Fruit fly (Drosophila melanogaster): ENCODE results near the gene CG14260.

Gene CG14260

dm6 chr3R:27229368-27229767 lies 35.9 kb upstream of the CG14260 start, which contains the start of gene CG42814:
TSS of gene CG42814 (minus strand) at chr3R:27229468.
- TF ChIP-seq HLH4C (GFP tag; IDR thresholded peaks at IDR 0.05; ENCODE audit: partially characterized antibody) (no peak), gsb-n (tag; optimal IDR thresholded peaks at IDR 0.05) (no peak), CG7372 (GFP tag; IDR thresholded peaks at IDR 0.05) (no peak), CG7928 (GFP tag; optimal IDR thresholded peaks at IDR 0.05) (no peak), Deaf1 (tag; optimal IDR thresholded peaks at IDR 0.05) (no peak), E2f2 (GFP tag; IDR thresholded peaks at IDR 0.05) (no peak), CG10565 (GFP tag; optimal IDR thresholded peaks at IDR 0.05) (no peak), CG14050 (GFP tag; IDR thresholded peaks at IDR 0.05) (no peak), HLH3B (GFP tag; IDR thresholded peaks at IDR 0.05) (no peak), p53 (GFP tag; optimal IDR thresholded peaks at IDR 0.05) (no peak), vfl (GFP tag; optimal IDR thresholded peaks at IDR 0.05) (no peak), az2 (GFP tag; optimal IDR thresholded peaks at IDR 0.05) (no peak), hb (GFP tag; IDR thresholded peaks at IDR 0.05; ENCODE audit: partially characterized antibody) (no peak), Usf (GFP tag; optimal IDR thresholded peaks at IDR 0.05) (no peak), CG17802 (tag; optimal IDR thresholded peaks at IDR 0.05) (no peak), Hmr (GFP tag; optimal IDR thresholded peaks at IDR 0.05) (no peak), Eip74EF (GFP tag; optimal IDR thresholded peaks at IDR 0.05) (no peak), disco-r (GFP tag; optimal IDR thresholded peaks at IDR 0.05) (no peak)

- TF ChIP-seq CG33213 (GFP tag; optimal IDR thresholded peaks at IDR 0.05) (no peak), sr (GFP tag; IDR thresholded peaks at IDR 0.05) (no peak), gt (GFP tag; IDR thresholded peaks at IDR 0.05) (no peak), CG18476 (GFP tag; optimal IDR thresholded peaks at IDR 0.05) (no peak), al (GFP tag; IDR thresholded peaks at IDR 0.05) (no peak), CG8089 (GFP tag; optimal IDR thresholded peaks at IDR 0.05) (no peak), insv (GFP tag; optimal IDR thresholded peaks at IDR 0.05) (no peak), crol (GFP tag; IDR thresholded peaks at IDR 0.05) (no peak), CG6689 (GFP tag; IDR thresholded peaks at IDR 0.05) (no peak), dysf (GFP tag; IDR thresholded peaks at IDR 0.05) (no peak), schlank (tag; optimal IDR thresholded peaks at IDR 0.05) (no peak)
Observed at dm6 chr3R:27233398-27233797, 31.9 kb upstream of the CG14260 start, which contains the start of gene CG31068. TSS of gene CG31068 (plus strand) at chr3R:27233698.

dm6 chr3R:27237980-27238379 lies 27.3 kb upstream of the CG14260 start:
- TF ChIP-seq onecut (GFP tag; IDR thresholded peaks at IDR 0.05) (peak; percentile 96), Ets65A (GFP tag) (no peak), oc (tag; optimal IDR thresholded peaks at IDR 0.05) (no peak), CG3995 (GFP tag; optimal IDR thresholded peaks at IDR 0.05) (peak; percentile 73), ewg (GFP tag; optimal IDR thresholded peaks at IDR 0.05) (peak; percentile 7), pho (GFP tag; optimal IDR thresholded peaks at IDR 0.05) (no peak), MBD-R2 (GFP tag; IDR thresholded peaks at IDR 0.05) (peak; percentile 52; the same call in 1 of the 2 replicates), wek (GFP tag; optimal IDR thresholded peaks at IDR 0.05) (peak; percentile 82), row (GFP tag; IDR thresholded peaks at IDR 0.05) (peak; percentile 22; the same call in 1 of the 3 replicates)
